Fruit fly (Drosophila melanogaster) whole organism, embryonic: ENCODE measurements around the gene CG18281.

Experiments
- C15 ChIP-seq: fragments of 200-800 bp; sonication (Bioruptor generic); IDR thresholded peaks from 3 replicates; pipeline ENCODE4 v1.3.6; 2022; ENCODE audit warnings: missing biosample characterization, missing genetic modification characterization
- CG10209 ChIP-seq: fragments of 200-800 bp; sonication (Bioruptor generic); optimal IDR thresholded peaks from 3 replicates; lab custom pipeline; 2017; ENCODE audit warnings: missing biosample characterization, mild to moderate bottlenecking, missing genetic modification characterization, missing genetic modification reagents
- CG13287 ChIP-seq: fragments of 200-800 bp; sonication (Bioruptor generic); IDR thresholded peaks from 2 replicates; pipeline ENCODE4 v1.3.6; 2022; ENCODE audit warnings: missing biosample characterization, missing genetic modification characterization; ENCODE audit not compliant: partially characterized antibody
- CG16815 ChIP-seq: fragments of 200-800 bp; sonication (Bioruptor generic); optimal IDR thresholded peaks from 3 replicates; lab custom pipeline; 2017; ENCODE audit warnings: missing biosample characterization, mild to moderate bottlenecking, missing genetic modification characterization
- CG16863 ChIP-seq: fragments of 200-800 bp; sonication (Bioruptor generic); optimal IDR thresholded peaks from 3 replicates; lab custom pipeline; 2016; ENCODE audit warnings: missing biosample characterization, missing genetic modification characterization
- CG32532 ChIP-seq: fragments of 200-800 bp; sonication (Bioruptor generic); IDR thresholded peaks from 2 replicates; pipeline ENCODE4 v1.3.6; 2022; ENCODE audit warnings: missing biosample characterization, missing genetic modification characterization
- CG34422 ChIP-seq: fragments of 200-800 bp; sonication (Bioruptor generic); IDR thresholded peaks from 3 replicates; pipeline ENCODE4 v1.3.6; 2022; ENCODE audit warnings: missing biosample characterization, missing genetic modification characterization
- CG4282 ChIP-seq: fragments of 200-800 bp; sonication (Bioruptor generic); optimal IDR thresholded peaks from 2 replicates; lab custom pipeline; 2016; ENCODE audit warnings: missing biosample characterization, missing genetic modification characterization
- CG4360 ChIP-seq: fragments of 200-800 bp; sonication (Bioruptor generic); IDR thresholded peaks from 2 replicates; pipeline ENCODE4 v1.3.6; 2022; ENCODE audit warnings: missing biosample characterization, missing genetic modification characterization
- CG5180 ChIP-seq: fragments of 200-800 bp; sonication (Bioruptor generic); optimal IDR thresholded peaks from 3 replicates; lab custom pipeline; 2017; ENCODE audit warnings: missing biosample characterization, missing genetic modification characterization, mild to moderate bottlenecking, moderate library complexity, missing genetic modification reagents
- CG7928 ChIP-seq: fragments of 200-800 bp; sonication (Bioruptor generic); optimal IDR thresholded peaks from 2 replicates; lab custom pipeline; 2017; ENCODE audit warnings: missing biosample characterization, mild to moderate bottlenecking, missing genetic modification characterization
- CG8281 ChIP-seq: fragments of 200-800 bp; sonication (Bioruptor generic); optimal IDR thresholded peaks from 2 replicates; lab custom pipeline; 2018; ENCODE audit warnings: missing biosample characterization, mild to moderate bottlenecking, missing genetic modification characterization, moderate library complexity
- CG8388 ChIP-seq: fragments of 200-800 bp; sonication (Bioruptor generic); optimal IDR thresholded peaks from 2 replicates; lab custom pipeline; 2019; ENCODE audit warnings: missing biosample characterization, mild to moderate bottlenecking, missing genetic modification characterization, moderate library complexity
- CHES-1-like ChIP-seq: fragments of 200-800 bp; sonication (Bioruptor generic); optimal IDR thresholded peaks from 2 replicates; lab custom pipeline; 2016; ENCODE audit warnings: missing biosample characterization, missing genetic modification characterization
- D ChIP-seq, 2 experiments: fragments of 200-800 bp in 1 of 2; fragments of >200 bp in 1 of 2; sonication (Bioruptor generic) in 1 of 2; optimal IDR thresholded peaks; 2 replicates in 1 of 2; 3 replicates in 1 of 2; lab custom pipeline; 2017; ENCODE audit warnings: mild to moderate bottlenecking in 1 of 2, missing biosample characterization in 1 of 2, missing genetic modification characterization in 1 of 2, missing genetic modification reagents in 1 of 2
- Dip2 ChIP-seq: fragments of 200-800 bp; sonication (Bioruptor generic); IDR thresholded peaks from 2 replicates; pipeline ENCODE4 v1.3.6; 2022; ENCODE audit warnings: missing biosample characterization, missing genetic modification characterization
- Elba2 ChIP-seq: fragments of 200-800 bp; sonication (Bioruptor generic); optimal IDR thresholded peaks from 3 replicates; lab custom pipeline; 2016; ENCODE audit warnings: missing biosample characterization, missing genetic modification characterization
- Hmr ChIP-seq: fragments of 200-800 bp; sonication (Bioruptor generic); optimal IDR thresholded peaks from 3 replicates; lab custom pipeline; 2017; ENCODE audit warnings: mild to moderate bottlenecking, missing biosample characterization, missing genetic modification reagents, missing genetic modification characterization
- Hr78 ChIP-seq, 2 experiments: fragments of 200-800 bp in 1 of 2; fragments of >200 bp in 1 of 2; sonication (Bioruptor generic) in 1 of 2; optimal IDR thresholded peaks; 2 replicates each; lab custom pipeline; 2017 to 2019; ENCODE audit warnings: missing biosample characterization in 2 of 2, missing genetic modification characterization in 2 of 2, mild to moderate bottlenecking in 1 of 2, moderate library complexity in 1 of 2
- Lim3 ChIP-seq: fragments of 200-800 bp; sonication (Bioruptor generic); IDR thresholded peaks from 2 replicates; pipeline ENCODE4 v1.3.6; 2022; ENCODE audit warnings: missing biosample characterization, missing genetic modification characterization
- Med ChIP-seq: fragments of 200-800 bp; sonication (Bioruptor generic); peaks from one replicate; lab custom pipeline; 2016; ENCODE audit warnings: missing biosample characterization, missing genetic modification characterization, mild to moderate bottlenecking, inconsistent platforms, moderate library complexity
- Mrtf ChIP-seq: fragments of 200-800 bp; sonication (Bioruptor generic); IDR thresholded peaks from 3 replicates; pipeline ENCODE4 v1.3.6; 2022; ENCODE audit warnings: missing biosample characterization, missing genetic modification characterization
- bbx ChIP-seq: fragments of 200-800 bp; sonication (Bioruptor generic); IDR thresholded peaks from 2 replicates; pipeline ENCODE4 v1.3.6; 2022; ENCODE audit warnings: missing biosample characterization, missing genetic modification characterization; ENCODE audit not compliant: partially characterized antibody
- crp ChIP-seq, 2 experiments: fragments of 200-800 bp; sonication (Bioruptor generic); optimal IDR thresholded peaks; 2 replicates in 1 of 2; 3 replicates in 1 of 2; lab custom pipeline; 2017; ENCODE audit warnings: missing biosample characterization in 2 of 2, missing genetic modification characterization in 2 of 2, mild to moderate bottlenecking in 1 of 2, moderate library complexity in 1 of 2
- da ChIP-seq: fragments of 200-800 bp; sonication (Bioruptor generic); optimal IDR thresholded peaks from 2 replicates; lab custom pipeline; 2016; ENCODE audit warnings: missing biosample characterization, missing genetic modification characterization
- gro ChIP-seq: fragments of 200-800 bp; sonication (Bioruptor generic); optimal IDR thresholded peaks from 2 replicates; lab custom pipeline; 2016; ENCODE audit warnings: missing biosample characterization, missing genetic modification characterization
- inv ChIP-seq: fragments of 200-800 bp; sonication (Bioruptor generic); IDR thresholded peaks from 2 replicates; pipeline ENCODE4 v1.3.6; 2022; ENCODE audit warnings: missing biosample characterization, missing genetic modification characterization; ENCODE audit not compliant: partially characterized antibody
- kah ChIP-seq: fragments of 200-800 bp; sonication (Bioruptor generic); optimal IDR thresholded peaks from 2 replicates; lab custom pipeline; 2018; ENCODE audit warnings: missing biosample characterization, mild to moderate bottlenecking, missing genetic modification characterization
- lov ChIP-seq, 2 experiments: fragments of 200-800 bp in 1 of 2; fragments of >200 bp in 1 of 2; sonication (Bioruptor generic) in 1 of 2; IDR thresholded peaks in 1 of 2; optimal IDR thresholded peaks in 1 of 2; 2 replicates in 1 of 2; 3 replicates in 1 of 2; pipeline versions ENCODE4 v1.3.6 to Lab custom; 2017 to 2022; ENCODE audit warnings: missing biosample characterization in 1 of 2, missing genetic modification characterization in 1 of 2
- oc ChIP-seq: fragments of 200-800 bp; sonication (Bioruptor generic); optimal IDR thresholded peaks from 2 replicates; lab custom pipeline; 2018; ENCODE audit warnings: missing biosample characterization, mild to moderate bottlenecking, missing genetic modification characterization, moderate library complexity
- row ChIP-seq: fragments of 200-800 bp; sonication (Bioruptor generic); IDR thresholded peaks from 3 replicates; pipeline ENCODE4 v1.3.6; 2022; ENCODE audit warnings: missing biosample characterization, missing genetic modification characterization
- tna ChIP-seq: fragments of 200-800 bp; sonication (Bioruptor generic); IDR thresholded peaks from 2 replicates; pipeline ENCODE4 v1.3.6; 2022; ENCODE audit warnings: missing biosample characterization, missing genetic modification characterization; ENCODE audit not compliant: partially characterized antibody
- vvl ChIP-seq: fragments of 200-800 bp; sonication (Bioruptor generic); IDR thresholded peaks from 2 replicates; pipeline ENCODE4 v1.3.6; 2022; ENCODE audit warnings: missing biosample characterization, missing genetic modification characterization

CG18281 gene

dm6 chr3L:20471499-20472313 is 27.9 kb upstream of the CG18281 start (continued):
- peak; percentile 67 for TF ChIP-seq Hmr (GFP tag; lab: Kevin White, UChicago)
- no peak for TF ChIP-seq Dip2 (GFP tag; lab: Robert Waterston, UW)
- TF ChIP-seq CG34422 (GFP tag; lab: Robert Waterston, UW): peak; percentile 40; the same call in 1 of the 3 replicates
- no peak for TF ChIP-seq C15
- TF ChIP-seq inv (GFP tag; lab: Robert Waterston, UW): no peak
- TF ChIP-seq row (GFP tag; lab: Robert Waterston, UW): no peak; the same call in 1 of the 3 replicates
- no peak for TF ChIP-seq Elba2 (GFP tag; lab: Kevin White, UChicago)
- TF ChIP-seq D (optimal IDR thresholded peaks at IDR 0.05; lab: Kevin White, UChicago): no peak
- peak; percentile 34 for TF ChIP-seq D (GFP tag; optimal IDR thresholded peaks at IDR 0.05; lab: Kevin White, UChicago)
- TF ChIP-seq CG16863: peak; percentile 74
- no peak for TF ChIP-seq CG16815 (GFP tag; lab: Kevin White, UChicago)
- TF ChIP-seq kah (GFP tag; lab: Kevin White, UChicago): peak; percentile 8
- peak; percentile 53 for TF ChIP-seq CHES-1-like (GFP tag; lab: Kevin White, UChicago)
- no peak for TF ChIP-seq CG13287 (GFP tag; lab: Robert Waterston, UW)
- TF ChIP-seq CG32532: no peak
- TF ChIP-seq CG5180 (GFP tag; lab: Kevin White, UChicago): no peak
- TF ChIP-seq Mrtf (GFP tag; lab: Robert Waterston, UW): 0 out of 3 replicates have a peak, but pooled peaks have one; percentile 21
- peak; percentile 21 for TF ChIP-seq gro (GFP tag; lab: Kevin White, UChicago)
- TF ChIP-seq Lim3 (GFP tag; lab: Robert Waterston, UW): no peak
- TF ChIP-seq oc (tag; lab: Kevin White, UChicago): peak; percentile 58
- TF ChIP-seq CG10209 (GFP tag; lab: Kevin White, UChicago): peak; percentile 76
- TF ChIP-seq tna: no peak
- peak in 1 of 2 experiments; percentile 83 for TF ChIP-seq Hr78 (GFP tag; optimal IDR thresholded peaks at IDR 0.05; lab: Kevin White, UChicago)
- no peak for TF ChIP-seq CG4282 (GFP tag; lab: Kevin White, UChicago)
- TF ChIP-seq bbx (GFP tag; lab: Robert Waterston, UW): no peak
- TF ChIP-seq CG8281 (tag; lab: Kevin White, UChicago): peak; percentile 18
- TF ChIP-seq crp (GFP tag; optimal IDR thresholded peaks at IDR 0.05; lab: Kevin White, UChicago): no peak
- no peak for TF ChIP-seq CG7928 (GFP tag; lab: Kevin White, UChicago)

- TF ChIP-seq CG8388: no peak
- TF ChIP-seq Med (GFP tag; lab: Kevin White, UChicago): peak; percentile 68
- TF ChIP-seq da (GFP tag; lab: Kevin White, UChicago): peak; percentile 21
- TF ChIP-seq vvl: no peak
- TF ChIP-seq CG4360 (GFP tag; lab: Robert Waterston, UW): peak; percentile 85
- TF ChIP-seq lov (optimal IDR thresholded peaks at IDR 0.05; lab: Kevin White, UChicago): no peak
- TF ChIP-seq lov (GFP tag; IDR thresholded peaks at IDR 0.05; lab: Robert Waterston, UW): 0 out of 3 replicates have a peak, but pooled peaks have one; percentile 50
These were observed 27.0 kb upstream of the CG18281 start for dm6 chr3L:20472607-20473006.
